Fruit fly (Drosophila melanogaster) whole organism: ENCODE data around the gene CG32106.

ENCODE experiments used
- CG8478 ChIP-seq: fragments of >200 bp; optimal IDR thresholded peaks from 2 replicates; lab custom pipeline; 2018; ENCODE audit warnings: inconsistent platforms
- Dll ChIP-seq: fragments of >200 bp; optimal IDR thresholded peaks from 2 replicates; lab custom pipeline; 2017
- EcR ChIP-seq, 2 experiments: fragments of >200 bp; optimal IDR thresholded peaks; 2 replicates each; lab custom pipeline; 2017; ENCODE audit warnings: missing biosample characterization in 2 of 2, missing genetic modification characterization in 2 of 2, missing genetic modification reagents in 2 of 2
- pan ChIP-seq: fragments of >200 bp; optimal IDR thresholded peaks from 2 replicates; lab custom pipeline; 2017
- psq ChIP-seq: fragments of >200 bp; optimal IDR thresholded peaks from 2 replicates; lab custom pipeline; 2017
- usp ChIP-seq: fragments of >200 bp; optimal IDR thresholded peaks from 2 replicates; lab custom pipeline; 2017; ENCODE audit warnings: missing biosample characterization, missing genetic modification characterization, mixed read lengths

The CG32106 gene

dm6 chr3L:12778616-12779015 is at the start of gene CG32106:
CG32106 (minus strand) TSS chr3L:12778716.
- TF ChIP-seq Dll (lab: Kevin White, UChicago) = no peak
- no peak for TF ChIP-seq CG8478 (lab: Kevin White, UChicago)
- TF ChIP-seq usp = no peak
- no peak for TF ChIP-seq EcR (GFP tag; optimal IDR thresholded peaks at IDR 0.05; lab: Kevin White, UChicago)
- TF ChIP-seq psq (lab: Kevin White, UChicago) = no peak

dm6 chr3L:12827705-12828104 is 49.2 kb upstream of the CG32106 start:
- TF ChIP-seq Dll (lab: Kevin White, UChicago) = no peak
- TF ChIP-seq psq (lab: Kevin White, UChicago) = no peak
- no peak for TF ChIP-seq EcR (GFP tag; optimal IDR thresholded peaks at IDR 0.05; lab: Kevin White, UChicago)

DNA sequence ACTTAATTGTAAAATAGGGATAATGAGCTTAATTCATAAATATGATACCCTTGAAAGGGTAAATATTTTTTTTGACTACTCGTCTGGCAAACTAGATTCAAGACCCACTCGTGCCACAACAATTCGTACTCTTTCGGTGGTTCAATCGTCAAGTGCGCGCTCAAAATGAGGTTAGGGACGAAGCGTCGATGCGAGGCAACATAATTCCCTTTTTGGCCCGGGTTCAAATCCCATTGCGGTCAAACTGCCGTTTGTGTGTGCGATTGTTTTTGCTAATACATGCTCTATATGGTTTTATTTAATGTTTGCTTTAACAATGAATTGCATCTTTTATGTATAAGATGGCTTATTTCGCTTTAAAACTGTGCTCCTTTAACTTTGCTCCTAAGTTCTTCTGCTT is 37.2 kb upstream of the CG32106 start:
- TF ChIP-seq pan (no peak), CG8478 (lab: Kevin White, UChicago) (no peak), Dll (lab: Kevin White, UChicago) (no peak), usp (no peak), EcR (GFP tag; optimal IDR thresholded peaks at IDR 0.05; lab: Kevin White, UChicago) (no peak), psq (lab: Kevin White, UChicago) (no peak)

- TF ChIP-seq usp = no peak
Observed at dm6 chr3L:12814806-12815205, 36.3 kb upstream of the CG32106 start.

dm6 chr3L:12813907-12814306 is 35.4 kb upstream of the CG32106 start, which contains the start of the genes Sf3a2 and CG42588:
Sf3a2 (minus strand) TSS chr3L:12814019.
CG42588 (plus strand) TSS chr3L:12814254.
- no peak for TF ChIP-seq psq (lab: Kevin White, UChicago)
- no peak for TF ChIP-seq CG8478 (lab: Kevin White, UChicago)
- no peak for TF ChIP-seq EcR (GFP tag; optimal IDR thresholded peaks at IDR 0.05; lab: Kevin White, UChicago)
- no peak for TF ChIP-seq Dll (lab: Kevin White, UChicago)
- no peak for TF ChIP-seq usp
- no peak for TF ChIP-seq pan

DNA sequence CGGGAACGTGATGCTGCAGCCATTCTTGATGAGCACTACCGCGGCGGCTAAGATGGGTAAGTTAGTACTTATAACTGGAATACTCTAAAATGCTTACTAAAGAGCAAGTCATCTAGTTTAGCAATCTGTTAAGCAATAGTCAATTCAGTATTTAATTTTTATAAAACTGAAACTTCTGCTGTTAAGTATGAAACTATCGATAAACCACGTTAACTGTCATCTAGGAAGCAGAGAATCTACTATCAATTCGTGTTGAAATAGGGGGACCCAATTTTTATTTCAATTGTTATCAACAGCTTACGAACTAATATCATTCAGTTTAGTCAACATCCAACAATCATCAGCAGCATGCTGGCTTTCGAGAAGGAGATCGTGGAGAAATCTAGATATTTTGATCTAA is 29.9 kb upstream of the CG32106 start, which contains the start of gene CG32110:
TSS of gene CG32110 (plus strand) at position 301 of the 400 bp plus-strand sequence.
- no peak for TF ChIP-seq psq (lab: Kevin White, UChicago)
- no peak for TF ChIP-seq CG8478 (lab: Kevin White, UChicago)
- no peak for TF ChIP-seq Dll (lab: Kevin White, UChicago)
- TF ChIP-seq usp = no peak
- no peak for TF ChIP-seq EcR (GFP tag; optimal IDR thresholded peaks at IDR 0.05; lab: Kevin White, UChicago)
- TF ChIP-seq pan = no peak

DNA sequence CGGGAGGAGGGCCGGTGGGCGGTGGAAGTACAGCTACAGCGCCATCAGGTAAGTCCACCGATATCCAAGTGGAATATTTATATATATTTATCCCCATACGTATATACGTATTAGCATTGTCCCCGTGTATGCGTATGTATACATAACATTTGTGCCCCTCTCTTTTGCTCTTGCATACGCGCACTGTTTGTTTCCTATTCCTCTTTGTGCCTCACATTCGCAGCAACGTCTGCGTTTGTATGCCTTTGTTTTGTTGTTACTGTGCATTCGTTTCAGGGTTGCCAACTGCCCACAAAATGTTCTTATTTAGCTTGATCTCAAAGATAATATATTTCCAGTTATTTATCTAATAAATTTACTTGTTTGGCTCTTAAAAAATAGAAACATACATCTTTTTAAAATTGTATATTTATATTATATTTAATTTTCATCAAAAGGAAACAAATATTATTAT is 27.8 kb upstream of the CG32106 start:
- peak; percentile 80 for TF ChIP-seq psq (lab: Kevin White, UChicago)
- TF ChIP-seq CG8478 (lab: Kevin White, UChicago) = no peak
- TF ChIP-seq EcR (GFP tag; optimal IDR thresholded peaks at IDR 0.05; lab: Kevin White, UChicago) = no peak

dm6 chr3L:12805660-12806289 is 27.3 kb upstream of the CG32106 start, which contains the start of gene Sap130:
Sap130 (plus strand) TSS chr3L:12805902.
- TF ChIP-seq usp (no peak), pan (no peak), CG8478 (lab: Kevin White, UChicago) (no peak), EcR (GFP tag; optimal IDR thresholded peaks at IDR 0.05; lab: Kevin White, UChicago) (no peak), Dll (lab: Kevin White, UChicago) (no peak), psq (lab: Kevin White, UChicago) (no peak)

DNA sequence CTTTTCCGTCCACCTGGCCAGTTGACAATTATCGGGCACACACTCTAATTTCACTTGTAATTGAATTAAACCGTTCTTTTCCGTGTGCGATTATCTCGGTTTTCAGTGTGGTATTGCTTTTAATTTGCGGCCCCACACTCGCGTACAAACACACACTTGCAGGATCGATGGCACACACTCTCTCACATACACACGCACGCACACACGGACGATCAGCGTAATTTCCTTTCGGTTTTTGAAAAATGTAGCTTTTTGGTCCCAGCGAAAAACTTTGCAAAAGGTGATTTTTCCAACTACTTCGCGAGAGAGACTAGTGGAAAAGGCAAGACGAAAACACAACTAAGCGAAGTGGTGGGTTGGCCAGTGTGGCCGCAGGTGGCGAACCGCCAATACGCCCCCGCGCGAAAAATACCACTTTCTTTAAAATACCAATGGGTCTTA is 26.2 kb upstream of the CG32106 start, which contains the start of gene Atg1:
TSS of gene Atg1 (minus strand) at position 387 of the 441 bp plus-strand sequence.
- TF ChIP-seq psq (lab: Kevin White, UChicago) = no peak
- TF ChIP-seq Dll (lab: Kevin White, UChicago) = no peak
- TF ChIP-seq usp = no peak
- TF ChIP-seq EcR (GFP tag; optimal IDR thresholded peaks at IDR 0.05; lab: Kevin White, UChicago) = no peak
- no peak for TF ChIP-seq pan
- TF ChIP-seq CG8478 (lab: Kevin White, UChicago) = no peak

DNA sequence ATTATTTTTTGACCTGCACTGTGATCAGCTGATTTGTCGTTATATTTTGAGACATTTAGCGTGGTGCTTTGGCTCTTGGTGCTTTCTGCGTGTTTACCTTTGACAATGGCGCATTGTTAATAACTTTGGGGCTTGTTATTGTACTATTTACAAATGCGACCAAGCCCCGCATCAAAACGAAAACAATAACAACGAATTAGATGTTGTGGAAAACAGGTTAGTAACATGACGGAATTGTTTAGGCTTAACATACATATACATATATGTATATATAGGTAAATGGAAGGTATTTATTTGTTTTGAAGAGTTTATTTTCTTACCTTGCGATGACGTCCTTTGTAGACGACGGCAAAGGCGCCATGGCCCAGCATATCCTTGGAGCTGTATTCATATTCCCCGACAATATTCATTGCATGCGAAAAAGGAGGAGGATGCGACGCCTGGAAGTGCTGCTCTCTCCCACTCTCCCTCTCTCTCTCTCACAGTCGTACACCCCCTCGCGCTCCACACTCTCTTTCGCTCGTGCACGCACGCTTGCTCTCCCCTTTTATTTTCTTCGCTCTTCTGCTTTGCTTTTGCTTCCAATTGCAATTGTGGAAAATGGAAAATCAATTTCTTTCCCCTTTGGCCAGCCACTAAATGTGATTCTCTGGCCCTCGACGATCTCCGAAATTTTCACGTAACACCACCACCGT is 25.7 kb upstream of the CG32106 start:
- TF ChIP-seq psq (lab: Kevin White, UChicago) = no peak

- TF ChIP-seq CG8478 (lab: Kevin White, UChicago) = no peak
- no peak for TF ChIP-seq psq (lab: Kevin White, UChicago)
- TF ChIP-seq Dll (lab: Kevin White, UChicago) = no peak
- TF ChIP-seq EcR (GFP tag; optimal IDR thresholded peaks at IDR 0.05; lab: Kevin White, UChicago) = no peak
- no peak for TF ChIP-seq usp
- no peak for TF ChIP-seq pan
Observed at dm6 chr3L:12803159-12804034, 24.9 kb upstream of the CG32106 start.

DNA sequence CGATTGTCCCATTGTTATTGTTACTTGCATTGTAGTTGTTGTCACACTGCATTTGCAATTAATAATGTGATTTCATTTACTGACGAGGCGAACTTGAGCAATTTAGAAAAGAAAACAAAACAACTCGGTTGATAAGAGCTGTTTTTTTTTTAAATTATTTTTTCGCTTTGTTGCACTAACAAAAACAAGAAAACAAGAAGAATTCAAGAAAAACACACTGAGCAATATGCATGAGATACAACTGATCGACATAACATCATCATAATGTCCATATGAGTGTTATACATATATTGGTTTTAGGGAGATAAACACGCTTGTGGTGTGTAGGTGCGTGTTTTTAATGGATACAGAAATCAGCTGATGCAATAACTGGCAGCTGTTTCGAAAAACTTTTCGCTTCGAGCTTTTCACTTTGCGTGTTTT is 23.9 kb upstream of the CG32106 start:
- TF ChIP-seq Dll (lab: Kevin White, UChicago) = no peak
- TF ChIP-seq usp = no peak
- no peak for TF ChIP-seq pan
- TF ChIP-seq CG8478 (lab: Kevin White, UChicago) = no peak
- no peak for TF ChIP-seq EcR (GFP tag; optimal IDR thresholded peaks at IDR 0.05; lab: Kevin White, UChicago)
- TF ChIP-seq psq (lab: Kevin White, UChicago) = no peak
